Fruit fly (Drosophila melanogaster): ENCODE results near the gene CG12479.

The CG12479 gene

dm6 chrX:14176623-14177022 lies 24.8 kb upstream of the CG12479 start, which contains the start of gene CG11581:
Gene CG11581, plus strand, starts transcription at chrX:14176923.
- TF ChIP-seq h (GFP tag; optimal IDR thresholded peaks at IDR 0.05) (no peak), br (GFP tag; optimal IDR thresholded peaks at IDR 0.05) (no peak), sv (GFP tag; optimal IDR thresholded peaks at IDR 0.05) (no peak), Dif (GFP tag; optimal IDR thresholded peaks at IDR 0.05; ENCODE audit: partially characterized antibody) (no peak), jim (GFP tag; optimal IDR thresholded peaks at IDR 0.05) (no peak), Mio (GFP tag; optimal IDR thresholded peaks at IDR 0.05) (no peak), lola (GFP tag; optimal IDR thresholded peaks at IDR 0.05) (no peak), Sp1 (GFP tag; optimal IDR thresholded peaks at IDR 0.05) (no peak), Abd-B (GFP tag; optimal IDR thresholded peaks at IDR 0.05) (no peak), usp (GFP tag; optimal IDR thresholded peaks at IDR 0.05) (no peak), Jra (GFP tag; optimal IDR thresholded peaks at IDR 0.05) (no peak)

DNA sequence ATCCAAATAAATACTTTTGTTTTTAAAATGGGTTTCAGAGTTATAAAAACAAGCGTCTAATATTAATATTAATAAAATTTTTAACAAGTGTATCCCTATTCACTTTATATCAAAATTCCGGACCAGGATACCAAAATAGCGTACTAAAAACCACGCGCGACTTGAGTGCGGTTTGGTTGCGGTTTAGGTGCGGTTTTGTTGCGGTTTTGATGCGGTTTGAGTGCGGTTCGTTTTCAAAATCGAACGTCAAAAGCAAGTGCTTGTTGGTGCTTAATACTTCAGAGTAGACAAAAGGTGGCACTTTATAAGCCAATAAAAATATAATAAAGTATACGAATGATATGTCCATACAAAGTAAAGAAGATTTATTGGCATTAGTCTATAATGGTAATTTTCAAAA lies 23.9 kb upstream of the CG12479 start:
- TF ChIP-seq Vsx2 (GFP tag; optimal IDR thresholded peaks at IDR 0.05; ENCODE audit: partially characterized antibody) (no peak), Jra (GFP tag; optimal IDR thresholded peaks at IDR 0.05) (no peak), br (GFP tag; optimal IDR thresholded peaks at IDR 0.05) (no peak), brk (GFP tag; optimal IDR thresholded peaks at IDR 0.05) (no peak), woc (GFP tag; optimal IDR thresholded peaks at IDR 0.05) (no peak), CrebA (GFP tag; optimal IDR thresholded peaks at IDR 0.05; ENCODE audit: borderline replicate concordance) (no peak), lola (GFP tag; optimal IDR thresholded peaks at IDR 0.05) (no peak), rgr (GFP tag; optimal IDR thresholded peaks at IDR 0.05) (no peak), Hnf4 (GFP tag; optimal IDR thresholded peaks at IDR 0.05) (no peak), HLH106 (tag; optimal IDR thresholded peaks at IDR 0.05) (no peak), CG32264 (GFP tag; optimal IDR thresholded peaks at IDR 0.05) (no peak), dl (GFP tag; optimal IDR thresholded peaks at IDR 0.05; ENCODE audit: insufficient read depth in 1 of 2, partially characterized antibody in 2 of 2) (no peak), Dif (GFP tag; optimal IDR thresholded peaks at IDR 0.05; ENCODE audit: partially characterized antibody) (no peak), pan (optimal IDR thresholded peaks at IDR 0.05) (no peak), sage (GFP tag; optimal IDR thresholded peaks at IDR 0.05) (no peak)

dm6 chrX:14174456-14174855 lies 22.6 kb upstream of the CG12479 start, which contains the start of gene CG1368:
Gene CG1368, plus strand, starts transcription at chrX:14174756.
- no peak for TF ChIP-seq Myc (optimal IDR thresholded peaks at IDR 0.05)
- no peak for TF ChIP-seq Vsx2 (GFP tag; optimal IDR thresholded peaks at IDR 0.05; ENCODE audit: partially characterized antibody)
- no peak for TF ChIP-seq dmrt93B (GFP tag; optimal IDR thresholded peaks at IDR 0.05)
- TF ChIP-seq woc (GFP tag; optimal IDR thresholded peaks at IDR 0.05) = no peak
- TF ChIP-seq CG32264 (GFP tag; optimal IDR thresholded peaks at IDR 0.05) = no peak
- TF ChIP-seq Dif (GFP tag; optimal IDR thresholded peaks at IDR 0.05; ENCODE audit: partially characterized antibody) = no peak
- TF ChIP-seq HLH106 (tag; optimal IDR thresholded peaks at IDR 0.05) = no peak
- no peak for TF ChIP-seq ey (GFP tag; optimal IDR thresholded peaks at IDR 0.05)
- no peak for TF ChIP-seq jim (GFP tag; optimal IDR thresholded peaks at IDR 0.05)
- TF ChIP-seq rgr (GFP tag; optimal IDR thresholded peaks at IDR 0.05) = no peak
- TF ChIP-seq Rel (GFP tag; optimal IDR thresholded peaks at IDR 0.05) = no peak
- TF ChIP-seq Rel (tag; optimal IDR thresholded peaks at IDR 0.05) = no peak
- no peak for TF ChIP-seq lola (GFP tag; optimal IDR thresholded peaks at IDR 0.05)
- no peak for TF ChIP-seq h (GFP tag; optimal IDR thresholded peaks at IDR 0.05)
- no peak for TF ChIP-seq CrebA (GFP tag; optimal IDR thresholded peaks at IDR 0.05; ENCODE audit: borderline replicate concordance)
- no peak for TF ChIP-seq psq (GFP tag; optimal IDR thresholded peaks at IDR 0.05)
- no peak for TF ChIP-seq br (GFP tag; optimal IDR thresholded peaks at IDR 0.05)
- no peak for TF ChIP-seq tai (GFP tag; optimal IDR thresholded peaks at IDR 0.05)
- no peak for TF ChIP-seq Sp1 (GFP tag; optimal IDR thresholded peaks at IDR 0.05)
- no peak for TF ChIP-seq Hnf4 (GFP tag; optimal IDR thresholded peaks at IDR 0.05)
- no peak for TF ChIP-seq fru (GFP tag; optimal IDR thresholded peaks at IDR 0.05)

- TF ChIP-seq br (GFP tag; optimal IDR thresholded peaks at IDR 0.05) = no peak
- peak; percentile 27 for TF ChIP-seq Vsx2 (GFP tag; optimal IDR thresholded peaks at IDR 0.05; ENCODE audit: partially characterized antibody)
These were observed 21.8 kb upstream of the CG12479 start for dm6 chrX:14173654-14174053.

DNA sequence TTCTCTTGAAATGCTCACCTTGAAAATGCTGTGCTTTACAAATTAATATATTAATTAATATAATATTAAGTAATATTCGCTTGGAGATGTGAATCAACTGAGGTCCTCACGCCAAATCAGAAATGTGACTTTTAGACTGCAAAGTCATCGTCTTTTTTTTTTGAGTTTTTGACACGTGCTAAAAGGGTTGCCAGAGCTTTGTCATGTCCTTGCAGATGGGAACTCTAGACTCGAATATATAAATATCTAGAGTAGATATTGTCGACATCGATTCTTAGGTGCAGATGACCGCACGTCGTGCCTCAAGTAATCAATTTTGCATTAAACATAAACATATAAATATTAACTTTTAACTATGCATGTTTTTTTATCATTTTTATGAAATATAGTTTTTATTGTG lies 20.7 kb upstream of the CG12479 start, which contains the start of gene betaNACtes1:
Gene betaNACtes1 (minus strand): TSS at position 101 of the 400 bp plus-strand sequence.
- no peak for TF ChIP-seq Sp1 (GFP tag; optimal IDR thresholded peaks at IDR 0.05)
- no peak for TF ChIP-seq sage (GFP tag; optimal IDR thresholded peaks at IDR 0.05)
- no peak for TF ChIP-seq Mio (GFP tag; optimal IDR thresholded peaks at IDR 0.05)
